Fruit fly (Drosophila melanogaster) whole organism, wandering third instar larva: ENCODE results near the gene euc.

Source experiments
- CrebA ChIP-seq: fragments of 200-800 bp; sonication (Bioruptor generic); optimal IDR thresholded peaks from 2 replicates; lab custom pipeline; 2016; ENCODE audit warnings: missing biosample characterization, mild to moderate bottlenecking, missing genetic modification characterization, borderline replicate concordance
- Dfd ChIP-seq: fragments of >200 bp; optimal IDR thresholded peaks from 2 replicates; lab custom pipeline; 2017; ENCODE audit warnings: missing biosample characterization, missing genetic modification characterization
- Jra ChIP-seq: sonication (Bioruptor generic); optimal IDR thresholded peaks from 2 replicates; lab custom pipeline; 2016; ENCODE audit warnings: missing biosample characterization, missing genetic modification characterization
- Myc ChIP-seq: fragments of >200 bp; optimal IDR thresholded peaks from 2 replicates; lab custom pipeline; 2017
- N ChIP-seq: fragments of >200 bp; optimal IDR thresholded peaks from 2 replicates; lab custom pipeline; 2018; ENCODE audit warnings: missing biosample characterization, missing external identifiers, missing genetic modification characterization
- OdsH ChIP-seq: fragments of 200-800 bp; sonication (Bioruptor generic); optimal IDR thresholded peaks from 2 replicates; lab custom pipeline; 2016; ENCODE audit warnings: missing biosample characterization, mild to moderate bottlenecking, missing genetic modification characterization
- br ChIP-seq: fragments of 200-800 bp; sonication (Bioruptor generic); optimal IDR thresholded peaks from 2 replicates; lab custom pipeline; 2016; ENCODE audit warnings: missing biosample characterization, missing genetic modification characterization
- dl ChIP-seq, 2 experiments: fragments of 175-275, 200-275 bp in 1 of 2; fragments of 200-275 bp in 1 of 2; sonication (Bioruptor generic); optimal IDR thresholded peaks; lab custom pipeline; 2018; ENCODE audit warnings: mild to moderate bottlenecking in 2 of 2, missing biosample characterization in 2 of 2, missing genetic modification characterization in 2 of 2, moderate library complexity in 2 of 2; ENCODE audit not compliant: partially characterized antibody in 2 of 2, insufficient read depth in 1 of 2
- dmrt93B ChIP-seq: fragments of 200-800 bp; sonication (Bioruptor generic); optimal IDR thresholded peaks from 2 replicates; lab custom pipeline; 2018; ENCODE audit warnings: missing biosample characterization, mild to moderate bottlenecking, missing genetic modification characterization
- fru ChIP-seq: fragments of 200-800 bp; sonication (Bioruptor generic); optimal IDR thresholded peaks from 3 replicates; lab custom pipeline; 2016; ENCODE audit warnings: missing biosample characterization, mild to moderate bottlenecking, missing genetic modification characterization
- pan ChIP-seq: fragments of >200 bp; optimal IDR thresholded peaks from 2 replicates; lab custom pipeline; 2017
- psq ChIP-seq: fragments of 200-800 bp; sonication (Bioruptor generic); optimal IDR thresholded peaks from 3 replicates; lab custom pipeline; 2017; ENCODE audit warnings: missing biosample characterization, mild to moderate bottlenecking, missing genetic modification characterization, moderate library complexity
- usp ChIP-seq: fragments of >200 bp; optimal IDR thresholded peaks from 2 replicates; lab custom pipeline; 2017; ENCODE audit warnings: missing biosample characterization, missing genetic modification characterization

DNA sequence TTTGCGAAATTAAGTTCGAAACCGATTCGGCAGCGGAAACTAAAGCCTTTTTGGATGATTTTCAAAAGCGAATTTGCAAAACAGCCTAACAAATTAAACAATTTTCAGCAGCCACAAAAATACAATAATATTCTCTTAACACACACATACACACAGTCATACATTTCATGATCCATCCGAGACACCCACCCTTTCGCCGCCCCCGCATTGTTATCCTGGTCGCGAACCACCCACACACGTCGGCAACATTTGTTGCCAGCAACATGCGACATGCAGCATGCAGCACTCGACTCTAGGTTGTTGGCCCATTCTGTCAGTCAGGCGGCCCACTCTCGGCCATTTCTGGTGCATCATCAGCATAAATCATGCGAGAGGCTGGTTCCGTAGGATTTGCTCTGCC lies 35.4 kb upstream of the euc start:
- TF ChIP-seq Dfd (no peak), br (GFP tag; lab: Kevin White, UChicago) (no peak), dl (GFP tag; optimal IDR thresholded peaks at IDR 0.05; lab: Kevin White, UChicago; ENCODE audit: insufficient read depth in 1 of 2, partially characterized antibody in 2 of 2) (no peak), Myc (lab: Kevin White, UChicago) (no peak), Jra (GFP tag; lab: Kevin White, UChicago) (no peak), psq (GFP tag; lab: Kevin White, UChicago) (no peak), OdsH (GFP tag; lab: Kevin White, UChicago) (no peak), fru (GFP tag; lab: Kevin White, UChicago) (no peak), N (no peak), CrebA (GFP tag; lab: Kevin White, UChicago) (no peak), dmrt93B (no peak), usp (GFP tag; lab: Kevin White, UChicago) (no peak), pan (lab: Kevin White, UChicago) (no peak)
